Worm (Caenorhabditis elegans): Measurements from ENCODE around the gene twk-18.
A peak's percentile ranks its signal among the peaks of the same experiment; 100 is the strongest.

Gene twk-18

ce11 chrX:8987828-8988227, at the start of gene twk-18:
Gene twk-18, plus strand, starts transcription at chrX:8988128.
- TF ChIP-seq ceh-82 (tag; optimal IDR thresholded peaks at IDR 0.05) (no peak), elt-1 (tag; optimal IDR thresholded peaks at IDR 0.05) (peak; percentile 55)

- TF ChIP-seq elt-2 (tag; optimal IDR thresholded peaks at IDR 0.05) (peak; percentile 1), unc-62 (GFP tag; optimal IDR thresholded peaks at IDR 0.05) (no peak)
Measured at ce11 chrX:8939389-8939788, 48.5 kb upstream of the twk-18 start.

ce11 chrX:8940059-8940458, 47.9 kb upstream of the twk-18 start, which contains the start of gene dylt-2:
Gene dylt-2, minus strand, starts transcription at chrX:8940159.
- no peak for TF ChIP-seq pha-4 (tag; optimal IDR thresholded peaks at IDR 0.05)
- TF ChIP-seq nhr-43 (tag; optimal IDR thresholded peaks at IDR 0.05; ENCODE audit: poor library complexity, severe bottlenecking): no peak
- no peak for TF ChIP-seq fos-1 (tag; optimal IDR thresholded peaks at IDR 0.05)
- TF ChIP-seq nhr-237 (tag; optimal IDR thresholded peaks at IDR 0.05): no peak
- TF ChIP-seq fkh-10 (GFP tag; optimal IDR thresholded peaks at IDR 0.05): no peak
- TF ChIP-seq elt-1 (tag; optimal IDR thresholded peaks at IDR 0.05): no peak
- no peak for TF ChIP-seq nhr-76 (tag; optimal IDR thresholded peaks at IDR 0.05)

DNA sequence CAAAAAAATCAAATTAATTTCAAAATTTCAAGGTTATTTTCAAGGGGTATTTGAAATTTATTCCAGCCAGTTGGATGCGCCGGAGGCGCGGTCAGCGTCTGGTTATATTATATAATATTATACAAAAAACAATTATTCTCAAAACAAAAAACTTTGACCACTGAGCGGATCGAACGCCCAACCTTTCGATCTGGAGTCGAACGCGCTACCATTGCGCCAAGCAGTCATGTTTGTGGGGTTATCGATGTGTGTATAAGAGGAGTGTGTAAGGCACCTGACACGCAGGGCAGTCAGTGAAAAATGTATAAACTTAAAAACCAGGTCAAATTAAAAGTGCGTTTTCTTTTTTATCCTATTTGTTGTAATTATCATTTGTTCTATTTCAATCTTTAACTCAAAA, 43.9 kb upstream of the twk-18 start:
- peak; percentile 33 for TF ChIP-seq pha-4 (tag; optimal IDR thresholded peaks at IDR 0.05)
- no peak for TF ChIP-seq ZK546.5 (tag; optimal IDR thresholded peaks at IDR 0.05)

ce11 chrX:8945011-8945410, 42.9 kb upstream of the twk-18 start:
- TF ChIP-seq tbx-2 (tag; optimal IDR thresholded peaks at IDR 0.05) (no peak), hmg-11 (tag; optimal IDR thresholded peaks at IDR 0.05) (peak; percentile 11), aly-2 (tag; optimal IDR thresholded peaks at IDR 0.05) (no peak), unc-39 (tag; optimal IDR thresholded peaks at IDR 0.05) (no peak), nhr-43 (tag; optimal IDR thresholded peaks at IDR 0.05; ENCODE audit: poor library complexity, severe bottlenecking) (no peak), nhr-76 (tag; optimal IDR thresholded peaks at IDR 0.05) (no peak), elt-1 (tag; optimal IDR thresholded peaks at IDR 0.05) (no peak), ceh-82 (tag; optimal IDR thresholded peaks at IDR 0.05) (no peak)

ce11 chrX:8950507-8951028, 37.4 kb upstream of the twk-18 start, which contains the start of gene trk-1:
Gene trk-1, minus strand, starts transcription at chrX:8950978.
- TF ChIP-seq ztf-4 (tag; optimal IDR thresholded peaks at IDR 0.05): no peak
- TF ChIP-seq pha-4 (tag; optimal IDR thresholded peaks at IDR 0.05): no peak
- TF ChIP-seq eor-1 (tag; optimal IDR thresholded peaks at IDR 0.05): no peak
- no peak for TF ChIP-seq ama-1 (optimal IDR thresholded peaks at IDR 0.05)
- TF ChIP-seq elt-2 (tag; optimal IDR thresholded peaks at IDR 0.05): no peak
- no peak for TF ChIP-seq ceh-28 (tag; optimal IDR thresholded peaks at IDR 0.05)
- no peak for TF ChIP-seq ceh-82 (tag; optimal IDR thresholded peaks at IDR 0.05)
- TF ChIP-seq nhr-23 (tag; optimal IDR thresholded peaks at IDR 0.05): no peak
- TF ChIP-seq tbx-2 (tag; optimal IDR thresholded peaks at IDR 0.05): no peak
- TF ChIP-seq pqm-1 (tag; optimal IDR thresholded peaks at IDR 0.05): no peak
- TF ChIP-seq unc-39 (tag; optimal IDR thresholded peaks at IDR 0.05): no peak
- TF ChIP-seq egl-5 (tag; optimal IDR thresholded peaks at IDR 0.05): no peak
- no peak for TF ChIP-seq nhr-25 (tag; optimal IDR thresholded peaks at IDR 0.05)
- TF ChIP-seq nhr-76 (tag; optimal IDR thresholded peaks at IDR 0.05): no peak
- TF ChIP-seq ceh-9 (tag; optimal IDR thresholded peaks at IDR 0.05): no peak
- no peak for TF ChIP-seq egl-27 (tag; optimal IDR thresholded peaks at IDR 0.05)
- no peak for TF ChIP-seq R02D3.7 (tag; optimal IDR thresholded peaks at IDR 0.05)

ce11 chrX:8952007-8952406, 35.9 kb upstream of the twk-18 start:
- TF ChIP-seq pqm-1 (tag; optimal IDR thresholded peaks at IDR 0.05) (no peak), lin-39 (tag; optimal IDR thresholded peaks at IDR 0.05) (peak; percentile 26), hmg-11 (tag; optimal IDR thresholded peaks at IDR 0.05) (peak; percentile 10), ceh-9 (tag; optimal IDR thresholded peaks at IDR 0.05) (no peak), nfya-1 (tag; optimal IDR thresholded peaks at IDR 0.05; ENCODE audit: insufficient read depth) (peak; percentile 11)
